Worm (Caenorhabditis elegans) whole organism, L4 larva: ENCODE measurements around the gene cpf-2.
"Not testable (repeated sequence)": the region's sequence is repeated elsewhere in the genome, so short reads cannot be mapped to it uniquely, and the experiment has no call there.

Experiments
- F10B5.3 ChIP-seq: sonication (generic microtip); optimal IDR thresholded peaks from 2 replicates; lab custom pipeline; 2016; ENCODE audit warnings: mild to moderate bottlenecking, missing genetic modification characterization, missing compliant biosample characterization
- Y105C5A.15 ChIP-seq: fragments of 200-800 bp; sonication (Bioruptor generic); IDR thresholded peaks from 2 replicates; pipeline ENCODE4 v1.3.6; 2022; ENCODE audit warnings: missing genetic modification characterization, missing compliant biosample characterization
- Y5F2A.4 ChIP-seq: fragments of 200-800 bp; sonication (Bioruptor generic); optimal IDR thresholded peaks from 2 replicates; lab custom pipeline; 2018; ENCODE audit warnings: mild to moderate bottlenecking, missing genetic modification characterization, missing compliant biosample characterization
- aha-1 ChIP-seq: fragments of 150-350 bp; peaks from one replicate; lab custom pipeline; 2014; ENCODE audit warnings: missing biosample characterization, missing genetic modification characterization
- ama-1 ChIP-seq: fragments of 150-350 bp; optimal IDR thresholded peaks from 2 replicates; lab custom pipeline; 2014; ENCODE audit warnings: inconsistent platforms, mixed read lengths
- arid-1 ChIP-seq: fragments of 200-800 bp; sonication (Bioruptor generic); conservative IDR thresholded peaks from 2 replicates; pipeline ENCODE4 v1.3.6; 2022; ENCODE audit warnings: missing genetic modification reagents, missing genetic modification characterization, missing compliant biosample characterization
- ceh-20 ChIP-seq: fragments of 200-800 bp; sonication (Bioruptor generic); IDR thresholded peaks from 2 replicates; pipeline ENCODE4 v1.3.6; 2022; ENCODE audit warnings: missing genetic modification reagents, missing genetic modification characterization, missing compliant biosample characterization
- ceh-32 ChIP-seq: sonication (generic microtip); optimal IDR thresholded peaks from 2 replicates; lab custom pipeline; 2016; ENCODE audit warnings: mild to moderate bottlenecking, missing genetic modification characterization, missing compliant biosample characterization; ENCODE audit not compliant: poor library complexity
- ces-1 ChIP-seq: fragments of 150-350 bp; sonication (generic microtip); optimal IDR thresholded peaks from 4 replicates; lab custom pipeline; 2014; ENCODE audit warnings: missing biosample characterization, missing genetic modification reagents, missing genetic modification characterization
- ctbp-1 ChIP-seq: fragments of 200-800 bp; sonication (Bioruptor generic); IDR thresholded peaks from 2 replicates; pipeline ENCODE4 v1.3.6; 2022; ENCODE audit warnings: missing genetic modification reagents, missing genetic modification characterization, missing compliant biosample characterization
- dmd-6 ChIP-seq: fragments of 200-800 bp; sonication (Bioruptor generic); IDR thresholded peaks from 2 replicates; pipeline ENCODE4 v1.3.6; 2022; ENCODE audit warnings: missing genetic modification reagents, missing genetic modification characterization, missing compliant biosample characterization
- dmd-9 ChIP-seq: fragments of 200-800 bp; sonication (Bioruptor generic); IDR thresholded peaks from 2 replicates; pipeline ENCODE4 v1.3.6; 2022; ENCODE audit warnings: missing genetic modification reagents, missing genetic modification characterization, missing compliant biosample characterization
- dpl-1 ChIP-seq: fragments of 150-350 bp; optimal IDR thresholded peaks from 2 replicates; lab custom pipeline; 2014; ENCODE audit warnings: missing biosample characterization, missing genetic modification reagents, missing genetic modification characterization
- egl-43 ChIP-seq: fragments of 200-800 bp; sonication (Bioruptor generic); IDR thresholded peaks from 2 replicates; pipeline ENCODE4 v1.3.6; 2022; ENCODE audit warnings: missing genetic modification reagents, missing genetic modification characterization, missing compliant biosample characterization
- fkh-10 ChIP-seq: fragments of 150-350 bp; optimal IDR thresholded peaks from 2 replicates; lab custom pipeline; 2014; ENCODE audit warnings: missing biosample characterization, missing genetic modification reagents, missing genetic modification characterization
- hlh-11 ChIP-seq: fragments of 200-800 bp; sonication (Bioruptor generic); optimal IDR thresholded peaks from 2 replicates; lab custom pipeline; 2018; ENCODE audit warnings: mild to moderate bottlenecking, missing genetic modification characterization, missing compliant biosample characterization
- hlh-30 ChIP-seq: sonication (generic microtip); optimal IDR thresholded peaks from 2 replicates; lab custom pipeline; 2017; ENCODE audit warnings: antibody characterized with exemption, mild to moderate bottlenecking, missing genetic modification characterization, missing compliant biosample characterization; ENCODE audit not compliant: insufficient read depth
- hmg-1.1 ChIP-seq: fragments of 200-800 bp; sonication (Bioruptor generic); IDR thresholded peaks from 2 replicates; pipeline ENCODE4 v1.3.6; 2022; ENCODE audit warnings: missing genetic modification reagents, missing genetic modification characterization, missing compliant biosample characterization
- lin-29 ChIP-seq: fragments of 200-800 bp; sonication (Bioruptor generic); IDR thresholded peaks from 2 replicates; pipeline ENCODE4 v1.3.6; 2022; ENCODE audit warnings: missing genetic modification reagents, missing genetic modification characterization, missing compliant biosample characterization
- lin-38 ChIP-seq: fragments of 200-800 bp; sonication (Bioruptor generic); IDR thresholded peaks from 2 replicates; pipeline ENCODE4 v1.3.6; 2022; ENCODE audit warnings: missing genetic modification reagents, missing genetic modification characterization, missing compliant biosample characterization
- mep-1 ChIP-seq: fragments of 150-350 bp; sonication (generic microtip); optimal IDR thresholded peaks from 3 replicates; lab custom pipeline; 2014; ENCODE audit warnings: missing biosample characterization, missing genetic modification characterization
- nhr-102 ChIP-seq: sonication (generic microtip); optimal IDR thresholded peaks from 2 replicates; lab custom pipeline; 2016; ENCODE audit warnings: mild to moderate bottlenecking, missing genetic modification characterization, moderate library complexity, missing compliant biosample characterization
- nhr-11 ChIP-seq: fragments of 150-350 bp; optimal IDR thresholded peaks from 2 replicates; lab custom pipeline; 2014; ENCODE audit warnings: missing biosample characterization, missing genetic modification characterization
- nhr-42 ChIP-seq: fragments of 200-800 bp; sonication (Bioruptor generic); IDR thresholded peaks from 2 replicates; pipeline ENCODE4 v1.3.6; 2022; ENCODE audit warnings: missing genetic modification characterization, missing compliant biosample characterization
- pha-4 ChIP-seq, 2 experiments: fragments of 150-350 bp in 1 of 2; fragments of 200-800 bp in 1 of 2; sonication (Bioruptor generic) in 1 of 2; IDR thresholded peaks in 1 of 2; optimal IDR thresholded peaks in 1 of 2; 2 replicates each; pipeline versions ENCODE4 v1.3.6 to Lab custom; 2014 to 2022; ENCODE audit warnings: missing genetic modification characterization in 2 of 2, missing genetic modification reagents in 2 of 2, missing biosample characterization in 1 of 2, missing compliant biosample characterization in 1 of 2
- rbr-2 ChIP-seq: sonication (generic microtip); optimal IDR thresholded peaks from 2 replicates; lab custom pipeline; 2016; ENCODE audit warnings: missing genotype, missing genetic modification characterization, missing compliant biosample characterization
- spr-3 ChIP-seq: fragments of 200-800 bp; sonication (Bioruptor generic); optimal IDR thresholded peaks from 2 replicates; lab custom pipeline; 2018; ENCODE audit warnings: mild to moderate bottlenecking, missing genetic modification characterization, missing compliant biosample characterization
- tag-97 ChIP-seq: fragments of 200-800 bp; sonication (Bioruptor generic); IDR thresholded peaks from 2 replicates; pipeline ENCODE4 v1.3.6; 2022; ENCODE audit warnings: missing genetic modification characterization, missing compliant biosample characterization
- unc-130 ChIP-seq: sonication (generic microtip); optimal IDR thresholded peaks from 2 replicates; lab custom pipeline; 2016; ENCODE audit warnings: missing genetic modification reagents, missing genetic modification characterization, missing compliant biosample characterization
- unc-62 ChIP-seq, 3 experiments: fragments of 150-350 bp in 1 of 3; sonication (generic microtip); optimal IDR thresholded peaks in 2 of 3; peaks in 1 of 3; 1 replicate in 1 of 3; 2 replicates in 2 of 3; lab custom pipeline; 2014 to 2017; ENCODE audit warnings: missing biosample characterization in 3 of 3, missing genetic modification characterization in 3 of 3, missing genetic modification reagents in 3 of 3, missing genotype in 1 of 3

Gene cpf-2

DNA sequence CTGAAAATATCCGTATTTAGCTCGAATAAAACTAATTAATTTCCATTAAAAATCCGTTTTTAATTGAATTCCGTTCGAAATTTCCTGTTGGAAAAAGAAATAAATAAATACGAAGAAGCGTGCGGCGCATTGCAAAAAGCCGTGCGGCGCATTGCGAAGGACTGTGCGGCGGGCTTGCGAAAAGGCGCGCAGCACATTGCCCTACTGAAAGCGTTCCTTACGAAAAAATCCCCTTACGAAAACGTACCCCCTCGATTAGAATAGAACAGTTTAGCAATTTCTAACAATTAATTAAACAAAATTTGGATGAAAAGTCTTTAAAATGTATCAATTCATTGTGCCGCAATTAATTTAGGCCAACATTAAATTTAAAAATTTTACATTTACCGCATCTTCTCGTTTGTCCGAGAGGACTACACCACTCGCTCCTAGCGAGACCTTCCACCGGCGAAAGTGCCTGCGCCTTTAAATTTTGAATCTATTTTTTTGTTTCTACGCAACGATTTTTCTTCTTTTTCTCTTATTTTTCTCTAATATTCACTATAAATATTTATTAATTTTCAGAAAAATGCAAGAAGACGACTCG lies 27.7 kb upstream of the cpf-2 start, which contains the start of gene npp-18 (continued):
- TF ChIP-seq rbr-2 (tag; lab: Kevin White, UChicago), result peak; percentile 61
- peak; percentile 43 for TF ChIP-seq F10B5.3

DNA sequence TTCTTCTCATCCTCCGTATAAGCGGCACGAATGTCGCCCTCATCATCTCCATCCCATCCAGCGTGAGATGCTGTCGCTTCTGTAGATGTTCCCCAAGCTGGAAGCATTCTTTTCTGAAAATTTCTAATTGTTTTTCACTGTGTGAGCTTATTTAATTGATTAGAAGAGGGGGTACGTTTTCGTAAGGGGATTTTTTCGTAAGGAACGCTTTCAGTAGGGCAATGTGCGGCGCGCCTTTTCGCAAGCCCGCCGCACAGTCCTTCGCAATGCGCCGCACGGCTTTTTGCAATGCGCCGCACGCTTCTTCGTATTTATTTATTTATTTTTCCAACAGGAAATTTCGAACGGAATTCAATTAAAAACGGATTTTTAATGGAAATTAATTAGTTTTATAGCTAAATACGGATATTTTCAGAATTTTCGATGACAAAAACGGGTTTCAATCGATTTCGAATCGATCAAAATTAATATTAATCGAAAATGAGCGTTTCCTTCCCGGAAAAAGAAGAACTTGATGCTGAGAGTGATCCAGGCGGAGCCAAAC lies 24.4 kb upstream of the cpf-2 start, which contains the start of gene set-25:
Gene set-25 (minus strand): TSS at position 120 of the 544 bp plus-strand sequence.
- TF ChIP-seq hmg-1.1 (GFP tag; lab: Robert Waterston, UW) (peak; percentile 65), mep-1 (tag; lab: Kevin White, UChicago) (peak; percentile 36), aha-1 (tag; lab: Kevin White, UChicago) (peak; percentile 27), egl-43 (GFP tag; lab: Robert Waterston, UW) (0 out of 2 replicates have a peak, but pooled peaks have one; percentile 23), pha-4 (GFP tag; IDR thresholded peaks at IDR 0.05; lab: Robert Waterston, UW) (peak; percentile 50; the same call in 1 of the 2 replicates), lin-29 (GFP tag; lab: Robert Waterston, UW) (peak; percentile 17; the same call in 1 of the 2 replicates), lin-38 (GFP tag; lab: Robert Waterston, UW) (peak; percentile 47), unc-130 (GFP tag; lab: Kevin White, UChicago) (peak; percentile 13), hlh-11 (tag; lab: Kevin White, UChicago) (peak; percentile 13), ctbp-1 (GFP tag; lab: Robert Waterston, UW) (peak; percentile 36; the same call in 1 of the 2 replicates)
- TF ChIP-seq pha-4 (tag; optimal IDR thresholded peaks at IDR 0.05; lab: Kevin White, UChicago), result not testable (repeated sequence)

DNA sequence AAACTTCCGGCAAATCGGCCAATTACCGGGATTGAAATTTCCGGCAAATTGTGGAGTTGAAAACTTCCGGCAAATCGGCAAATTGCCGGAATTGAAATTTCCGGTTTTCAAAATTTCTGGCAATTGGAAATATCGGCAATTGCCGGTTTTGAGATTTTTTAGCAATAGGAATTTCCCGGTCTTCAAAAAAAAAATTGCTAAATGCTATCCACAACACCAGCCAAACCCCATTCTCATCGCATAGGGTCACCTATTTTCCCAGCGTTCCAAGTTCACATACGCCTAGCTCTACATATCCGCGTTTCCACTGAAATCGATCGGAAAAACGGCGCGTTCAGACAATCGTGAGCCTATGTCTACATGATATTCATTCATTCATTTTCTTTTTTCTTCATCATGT lies 16.7 kb upstream of the cpf-2 start, which contains the start of gene F56A8.8:
Gene F56A8.8 (plus strand): TSS at position 301 of the 400 bp plus-strand sequence.
- no peak for TF ChIP-seq Y105C5A.15 (GFP tag; lab: Robert Waterston, UW)
- TF ChIP-seq ces-1 (GFP tag; lab: Kevin White, UChicago), result no peak
- TF ChIP-seq ama-1, result no peak
- TF ChIP-seq ceh-32, result no peak
- no peak for TF ChIP-seq dmd-6 (GFP tag; lab: Robert Waterston, UW)
- no peak for TF ChIP-seq arid-1 (GFP tag; lab: Robert Waterston, UW)
- 0 out of 2 replicates have a peak, but pooled peaks have one; percentile 32 for TF ChIP-seq pha-4 (GFP tag; IDR thresholded peaks at IDR 0.05; lab: Robert Waterston, UW)
- no peak for TF ChIP-seq pha-4 (tag; optimal IDR thresholded peaks at IDR 0.05; lab: Kevin White, UChicago)
- no peak for TF ChIP-seq hlh-30
- TF ChIP-seq ceh-20 (GFP tag; lab: Robert Waterston, UW), result 0 out of 2 replicates have a peak, but pooled peaks have one; percentile 8
- no peak for TF ChIP-seq dmd-9 (GFP tag; lab: Robert Waterston, UW)
- TF ChIP-seq hlh-11 (tag; lab: Kevin White, UChicago), result no peak
- TF ChIP-seq ctbp-1 (GFP tag; lab: Robert Waterston, UW), result no peak
- no peak for TF ChIP-seq nhr-11 (tag; lab: Kevin White, UChicago)

DNA sequence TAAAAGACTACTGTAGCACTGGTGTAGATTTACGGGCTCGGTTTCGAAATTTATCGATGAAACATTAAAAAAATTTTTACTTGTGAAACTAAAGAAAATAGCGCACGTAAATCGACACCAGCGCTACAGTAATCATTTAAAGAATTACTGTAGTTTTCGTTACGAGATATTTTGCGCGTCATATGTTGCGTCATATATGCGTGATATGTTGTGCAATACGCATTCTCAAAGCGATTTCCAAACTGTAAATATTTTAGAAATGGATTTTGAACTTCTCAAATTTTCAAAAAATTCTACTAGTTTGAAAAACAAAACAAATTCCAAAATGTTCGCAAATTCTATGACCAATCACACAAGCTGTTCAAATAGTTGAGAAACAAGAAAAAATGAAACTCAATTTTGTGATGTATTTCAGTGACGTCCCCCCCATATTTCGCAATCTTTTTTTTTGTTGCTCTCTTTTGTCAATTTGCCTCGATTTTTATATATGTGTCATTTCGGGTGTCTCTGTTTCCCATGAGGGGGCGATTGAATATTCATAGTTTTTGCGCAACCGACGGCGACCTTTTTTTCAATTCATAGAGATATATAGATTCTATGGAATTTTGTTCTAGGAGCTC lies 9.3 kb upstream of the cpf-2 start:
- TF ChIP-seq tag-97 (GFP tag; lab: Robert Waterston, UW) (no peak), fkh-10 (GFP tag; lab: Kevin White, UChicago) (peak; percentile 26), aha-1 (tag; lab: Kevin White, UChicago) (peak; percentile 19), unc-62 (GFP tag; optimal IDR thresholded peaks at IDR 0.05 in 1 of 2; lab: Kevin White, UChicago) (peak in 1 of 2 experiments; percentile 73), unc-62 (tag; optimal IDR thresholded peaks at IDR 0.05; lab: Kevin White, UChicago) (no peak)

DNA sequence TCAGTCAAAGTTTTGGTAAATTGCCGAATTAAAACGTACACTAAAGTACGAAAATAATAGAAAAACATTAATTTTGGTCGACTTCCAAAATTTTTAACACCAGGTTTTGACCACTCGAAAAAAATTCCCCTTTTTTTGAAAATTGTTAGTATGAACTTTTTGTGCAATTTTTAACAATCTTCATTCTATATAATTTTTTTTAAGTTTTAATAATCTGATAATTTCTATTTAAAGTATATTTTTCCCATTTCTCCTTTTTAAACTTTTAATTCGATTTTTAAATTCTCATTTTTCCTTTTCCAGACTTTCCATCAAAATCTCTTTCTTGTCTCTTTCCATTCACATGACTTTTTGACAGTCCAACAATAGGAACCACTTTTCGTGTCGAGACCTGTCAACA lies 8.3 kb upstream of the cpf-2 start, which contains the start of gene unc-64:
Gene unc-64 (plus strand): TSS at position 301 of the 400 bp plus-strand sequence.
- TF ChIP-seq dpl-1, result no peak
- TF ChIP-seq unc-130 (GFP tag; lab: Kevin White, UChicago), result no peak
- TF ChIP-seq nhr-42 (GFP tag; lab: Robert Waterston, UW), result no peak
- no peak for TF ChIP-seq nhr-11 (tag; lab: Kevin White, UChicago)
- TF ChIP-seq Y5F2A.4 (GFP tag; lab: Kevin White, UChicago), result no peak
- TF ChIP-seq nhr-102, result no peak
- TF ChIP-seq spr-3 (GFP tag; lab: Kevin White, UChicago), result no peak
